Worm (Caenorhabditis elegans) whole organism, early embryonic: ENCODE results near the gene C18H7.11.

Source experiments
- B0310.2 ChIP-seq: sonication (generic microtip); optimal IDR thresholded peaks from 2 replicates; lab custom pipeline; 2016; ENCODE audit warnings: mild to moderate bottlenecking, missing genetic modification characterization, missing compliant biosample characterization
- ama-1 ChIP-seq: fragments of 150-350 bp; optimal IDR thresholded peaks from 2 replicates; lab custom pipeline; 2014
- ceh-13 ChIP-seq: fragments of 200-800 bp; sonication (Bioruptor generic); optimal IDR thresholded peaks from 2 replicates; lab custom pipeline; 2018; ENCODE audit warnings: mild to moderate bottlenecking, missing genetic modification characterization, missing compliant biosample characterization
- ceh-36 ChIP-seq: sonication (generic microtip); optimal IDR thresholded peaks from 2 replicates; lab custom pipeline; 2016; ENCODE audit warnings: missing genetic modification characterization, inconsistent platforms, missing compliant biosample characterization
- ets-7 ChIP-seq: sonication (generic microtip); optimal IDR thresholded peaks from 2 replicates; lab custom pipeline; 2016; ENCODE audit warnings: missing genotype, missing genetic modification characterization, missing compliant biosample characterization
- flt-1 ChIP-seq: fragments of 200-800 bp; sonication (Bioruptor generic); IDR thresholded peaks from 2 replicates; pipeline ENCODE4 v1.3.6; 2022; ENCODE audit warnings: missing genetic modification characterization, missing compliant biosample characterization
- hmbx-1 ChIP-seq: sonication (generic microtip); optimal IDR thresholded peaks from 2 replicates; lab custom pipeline; 2016; ENCODE audit warnings: mild to moderate bottlenecking, missing genetic modification characterization, missing compliant biosample characterization
- hmg-4 ChIP-seq: fragments of 200-800 bp; sonication (Bioruptor generic); optimal IDR thresholded peaks from 2 replicates; lab custom pipeline; 2018; ENCODE audit warnings: mild to moderate bottlenecking, missing genetic modification characterization, missing compliant biosample characterization
- pes-1 ChIP-seq: fragments of 200-800 bp; sonication (Bioruptor generic); IDR thresholded peaks from 2 replicates; pipeline ENCODE4 v1.3.6; 2022; ENCODE audit warnings: missing genetic modification reagents, missing genetic modification characterization, missing compliant biosample characterization
- scrt-1 ChIP-seq: fragments of 200-800 bp; sonication (Bioruptor generic); IDR thresholded peaks from 2 replicates; pipeline ENCODE4 v1.3.6; 2022; ENCODE audit warnings: missing genetic modification characterization, missing compliant biosample characterization
- sea-1 ChIP-seq: fragments of 200-800 bp; sonication (Bioruptor generic); conservative IDR thresholded peaks from 2 replicates; pipeline ENCODE4 v1.3.6; 2022; ENCODE audit warnings: missing genetic modification characterization, missing compliant biosample characterization
- tbx-11 ChIP-seq: fragments of 200-800 bp; sonication (Bioruptor generic); IDR thresholded peaks from 2 replicates; pipeline ENCODE4 v1.3.6; 2022; ENCODE audit warnings: missing genetic modification characterization, missing compliant biosample characterization
- tbx-37 ChIP-seq: fragments of 200-800 bp; sonication (Bioruptor generic); conservative IDR thresholded peaks from 2 replicates; pipeline ENCODE4 v1.3.6; 2022; ENCODE audit warnings: missing genetic modification reagents, missing genetic modification characterization, missing compliant biosample characterization
- tra-4 ChIP-seq: sonication (generic microtip); optimal IDR thresholded peaks from 2 replicates; lab custom pipeline; 2017; ENCODE audit warnings: missing genetic modification characterization, missing compliant biosample characterization

ce11 chrIV:601595-601994, 4.9 kb downstream of the C18H7.11 start, which contains the start of gene srt-59:
- TF ChIP-seq ama-1 (lab: Kevin White, UChicago): no peak
- no peak for TF ChIP-seq tra-4 (tag; lab: Kevin White, UChicago)
- no peak for TF ChIP-seq hmg-4 (GFP tag; lab: Kevin White, UChicago)
- no peak for TF ChIP-seq flt-1 (GFP tag; lab: Robert Waterston, UW)
- TF ChIP-seq ceh-36: no peak
- TF ChIP-seq ets-7 (tag; lab: Kevin White, UChicago): no peak
- TF ChIP-seq pes-1 (GFP tag; lab: Robert Waterston, UW): no peak
- no peak for TF ChIP-seq scrt-1 (GFP tag; lab: Robert Waterston, UW)
- no peak for TF ChIP-seq sea-1 (GFP tag; lab: Robert Waterston, UW)
- no peak for TF ChIP-seq B0310.2 (tag; lab: Kevin White, UChicago)
- TF ChIP-seq ceh-13: no peak
- no peak for TF ChIP-seq hmbx-1
- no peak for TF ChIP-seq tbx-37 (GFP tag; lab: Robert Waterston, UW)
- TF ChIP-seq tbx-11 (GFP tag; lab: Robert Waterston, UW): no peak
